Fruit fly (Drosophila melanogaster): ENCODE data around the gene CG15628.

Gene CG15628

DNA sequence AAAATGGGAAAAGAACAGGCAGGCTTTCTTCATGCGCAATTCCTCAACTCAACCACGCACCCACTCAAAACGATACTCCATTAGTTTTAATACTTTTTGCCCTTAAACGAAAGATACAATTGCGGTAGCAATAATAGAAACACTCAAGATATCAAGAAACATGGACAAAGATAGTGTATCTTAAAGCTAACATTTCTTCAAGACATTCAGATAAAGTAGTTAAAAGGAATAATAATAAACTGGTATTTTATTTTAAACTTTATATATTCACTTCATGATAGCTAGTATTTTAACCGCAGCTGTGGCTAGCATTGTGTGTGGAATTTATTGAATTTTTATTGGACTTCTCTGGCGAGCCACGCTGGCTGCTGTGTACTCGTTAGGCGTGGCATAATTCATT, 34.5 kb downstream of the CG15628 start:
- peak; percentile 10 for TF ChIP-seq Met (GFP tag; optimal IDR thresholded peaks at IDR 0.05)
- peak; percentile 12 for TF ChIP-seq CG10631 (GFP tag; optimal IDR thresholded peaks at IDR 0.05)
- peak; percentile 36; the same call in 1 of the 3 replicates for TF ChIP-seq eg (GFP tag; IDR thresholded peaks at IDR 0.05)
- TF ChIP-seq esn (GFP tag; optimal IDR thresholded peaks at IDR 0.05), result no peak
- TF ChIP-seq CG6276 (GFP tag; optimal IDR thresholded peaks at IDR 0.05), result no peak
- peak; percentile 66 for TF ChIP-seq Eip78C (GFP tag)
- no peak for TF ChIP-seq CG6792 (GFP tag; optimal IDR thresholded peaks at IDR 0.05)
- no peak for TF ChIP-seq CG8119 (GFP tag; IDR thresholded peaks at IDR 0.05)
- TF ChIP-seq Ets96B (tag; optimal IDR thresholded peaks at IDR 0.05), result peak; percentile 26
- TF ChIP-seq Sox15 (GFP tag; optimal IDR thresholded peaks at IDR 0.05), result no peak
- TF ChIP-seq Hr39 (GFP tag; optimal IDR thresholded peaks at IDR 0.05), result no peak
- TF ChIP-seq CG11902 (GFP tag; optimal IDR thresholded peaks at IDR 0.05), result no peak
- TF ChIP-seq Hr4 (GFP tag; optimal IDR thresholded peaks at IDR 0.05), result peak; percentile 13
- peak; percentile 22 for TF ChIP-seq CG10669 (GFP tag; optimal IDR thresholded peaks at IDR 0.05)
- no peak for TF ChIP-seq fkh (GFP tag; optimal IDR thresholded peaks at IDR 0.05)
- TF ChIP-seq CG6163 (GFP tag; IDR thresholded peaks at IDR 0.05), result 0 out of 3 replicates have a peak, but pooled peaks have one; percentile 20
- no peak for TF ChIP-seq Gug (GFP tag; IDR thresholded peaks at IDR 0.05)
- TF ChIP-seq Eip93F (GFP tag; optimal IDR thresholded peaks at IDR 0.05), result no peak
- no peak for TF ChIP-seq net (GFP tag; optimal IDR thresholded peaks at IDR 0.05)
- no peak for TF ChIP-seq spab (GFP tag; optimal IDR thresholded peaks at IDR 0.05)
- TF ChIP-seq achi (GFP tag; optimal IDR thresholded peaks at IDR 0.05), result no peak
- peak; percentile 3 for TF ChIP-seq CG3032 (tag; optimal IDR thresholded peaks at IDR 0.05)
- peak; percentile 29; the same call in 1 of the 2 replicates for TF ChIP-seq CG15336 (GFP tag; IDR thresholded peaks at IDR 0.05)
- no peak for TF ChIP-seq vri (GFP tag; optimal IDR thresholded peaks at IDR 0.05)
- TF ChIP-seq Smox (GFP tag; optimal IDR thresholded peaks at IDR 0.05), result no peak
- TF ChIP-seq Eip75B (GFP tag; optimal IDR thresholded peaks at IDR 0.05), result peak; percentile 9
- no peak for TF ChIP-seq cyc (GFP tag; optimal IDR thresholded peaks at IDR 0.05)
- no peak for TF ChIP-seq lz (GFP tag; optimal IDR thresholded peaks at IDR 0.05)
- TF ChIP-seq fd59A (GFP tag; optimal IDR thresholded peaks at IDR 0.05), result peak; percentile 7
- TF ChIP-seq CG11762 (GFP tag; optimal IDR thresholded peaks at IDR 0.05; ENCODE audit: insufficient read depth), result no peak
- TF ChIP-seq CG11294 (GFP tag; IDR thresholded peaks at IDR 0.05), result no peak
- TF ChIP-seq CG8319 (GFP tag; optimal IDR thresholded peaks at IDR 0.05), result no peak
- peak; percentile 27 for TF ChIP-seq CG32006 (GFP tag; optimal IDR thresholded peaks at IDR 0.05)
- TF ChIP-seq OdsH (GFP tag; optimal IDR thresholded peaks at IDR 0.05), result peak; percentile 23
- TF ChIP-seq CG31627 (GFP tag; optimal IDR thresholded peaks at IDR 0.05), result no peak
- TF ChIP-seq Blimp-1 (GFP tag; optimal IDR thresholded peaks at IDR 0.05), result no peak
- TF ChIP-seq acj6 (GFP tag; optimal IDR thresholded peaks at IDR 0.05), result no peak

DNA sequence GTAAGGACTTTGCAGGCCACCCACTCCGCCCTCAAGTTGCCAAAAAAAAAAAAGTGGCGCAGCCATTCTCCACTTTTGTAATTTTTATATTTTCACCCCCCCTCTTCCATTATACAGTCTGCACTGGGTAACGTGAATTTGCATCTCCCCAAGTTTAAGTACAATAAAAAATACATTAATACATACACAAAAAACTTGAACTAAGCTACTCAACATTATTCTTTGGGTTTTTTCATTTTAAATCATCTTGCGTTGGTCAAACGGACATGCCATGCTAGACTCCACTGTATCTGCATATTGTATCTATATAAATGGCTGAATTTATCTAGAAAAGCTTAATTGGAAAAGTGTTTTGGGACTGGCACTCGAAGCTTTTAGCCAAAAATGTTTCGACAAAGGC, 39.9 kb downstream of the CG15628 start:
- TF ChIP-seq Gug (GFP tag; IDR thresholded peaks at IDR 0.05) (no peak), eg (GFP tag; IDR thresholded peaks at IDR 0.05) (peak; percentile 53; the same call in 2 of the 3 replicates), CG32006 (GFP tag; optimal IDR thresholded peaks at IDR 0.05) (peak; percentile 15), Met (GFP tag; optimal IDR thresholded peaks at IDR 0.05) (no peak)

DNA sequence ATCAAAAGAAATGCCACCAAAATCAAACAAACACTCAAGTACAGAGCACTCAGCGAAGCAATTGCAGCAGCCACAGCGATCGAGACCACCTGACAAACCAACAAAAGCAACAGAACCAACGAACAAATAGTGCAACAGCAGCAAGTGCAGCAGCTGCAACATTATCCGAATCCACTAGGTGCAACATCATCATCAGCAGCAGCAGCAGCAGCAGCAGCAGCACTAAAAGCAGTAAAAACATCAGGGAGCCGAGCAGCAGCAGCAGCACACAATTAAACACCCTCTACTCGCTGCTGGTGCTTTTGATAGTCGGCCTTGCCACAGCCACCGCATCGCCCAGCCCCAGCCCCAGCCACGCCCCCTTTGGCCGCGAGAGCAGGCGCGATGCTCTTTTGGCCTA, 43.8 kb downstream of the CG15628 start:
- TF ChIP-seq Sox102F (GFP tag; optimal IDR thresholded peaks at IDR 0.05), result no peak
- TF ChIP-seq CG3032 (tag; optimal IDR thresholded peaks at IDR 0.05), result no peak
- no peak for TF ChIP-seq CG32006 (GFP tag; optimal IDR thresholded peaks at IDR 0.05)
- TF ChIP-seq CG11294 (GFP tag; IDR thresholded peaks at IDR 0.05), result no peak
- TF ChIP-seq fd85E (GFP tag; optimal IDR thresholded peaks at IDR 0.05), result no peak
- TF ChIP-seq CG1621 (tag; optimal IDR thresholded peaks at IDR 0.05), result no peak
- no peak for TF ChIP-seq Smox (GFP tag; optimal IDR thresholded peaks at IDR 0.05)
- TF ChIP-seq vri (GFP tag; optimal IDR thresholded peaks at IDR 0.05), result no peak
